Worm (Caenorhabditis elegans): ENCODE results near the gene F54C4.4.

DNA sequence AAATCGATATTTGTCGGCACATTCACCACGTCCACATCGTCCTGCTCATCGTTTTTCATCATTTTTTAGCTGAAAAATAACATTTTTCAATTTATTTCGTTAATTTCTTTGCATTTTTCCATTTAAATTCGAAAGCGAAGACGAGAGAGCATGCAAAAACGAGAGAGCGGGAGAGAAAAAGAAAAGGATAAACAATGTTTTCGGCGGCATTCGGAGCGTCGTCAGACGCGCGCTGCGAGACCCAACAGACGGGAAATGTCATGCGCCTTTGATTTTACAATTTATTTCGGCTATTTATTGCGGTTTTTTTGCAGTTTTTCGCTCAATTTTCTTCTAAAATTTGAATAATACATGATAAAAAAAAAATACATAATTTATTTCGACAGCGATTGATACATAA, 865 bp downstream of the F54C4.4 start, which contains the start of gene attf-3:
- TF ChIP-seq akir-1 (GFP tag; optimal IDR thresholded peaks at IDR 0.05) (no peak), zim-3 (tag; optimal IDR thresholded peaks at IDR 0.05) (no peak), unc-62 (GFP tag; optimal IDR thresholded peaks at IDR 0.05) (no peak)
